ENCODE assay signal across 1 fruit fly cellular context in the genomic region with DNA sequence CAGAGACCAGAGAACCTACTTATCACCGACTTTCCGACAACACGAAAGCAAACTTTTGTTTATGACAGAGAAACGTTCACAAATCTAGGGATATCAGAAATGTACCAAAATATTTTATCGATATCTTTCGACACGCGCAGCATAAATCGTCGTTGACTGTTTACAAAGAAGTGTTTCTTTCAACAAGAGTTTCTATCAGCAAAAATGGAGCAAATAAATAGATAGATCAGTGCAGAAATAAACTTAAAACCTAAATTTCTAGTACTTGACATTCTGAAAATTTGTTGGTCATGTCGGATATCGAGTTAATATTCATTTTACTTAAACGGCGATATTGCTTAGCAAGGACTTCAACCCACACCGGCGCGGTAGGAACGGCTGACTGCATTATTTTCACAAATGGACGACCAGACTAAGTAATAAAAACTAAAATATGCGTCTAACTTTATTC.
A peak's percentile ranks its signal among the peaks of the same experiment; 100 is the strongest.
TF ChIP-seq lines count a peak whose summit lies in the region.

Gene CG2225 (minus strand): TSS at position 51 of the 451 bp plus-strand sequence.

TF ChIP-seq in whole organism, embryonic, 481 proteins besides CTCF, POLR2A, EP300 and RAD21 (continued from another document and continues in another):
- TF ChIP-seq pita (GFP tag; optimal IDR thresholded peaks at IDR 0.05; lab: Kevin White, UChicago) (peak; percentile 43), lilli (GFP tag; optimal IDR thresholded peaks at IDR 0.05; lab: Kevin White, UChicago) (peak; percentile 15), CG6854 (GFP tag; optimal IDR thresholded peaks at IDR 0.05; lab: Kevin White, UChicago) (no peak), MBD-R2 (GFP tag; IDR thresholded peaks at IDR 0.05; lab: Robert Waterston, UW) (peak; percentile 33), her (GFP tag; optimal IDR thresholded peaks at IDR 0.05; lab: Kevin White, UChicago) (no peak), Scr (GFP tag; IDR thresholded peaks at IDR 0.05; lab: Robert Waterston, UW; ENCODE audit: partially characterized antibody) (peak; percentile 74), nom (GFP tag; optimal IDR thresholded peaks at IDR 0.05; lab: Kevin White, UChicago) (no peak), slou (GFP tag; optimal IDR thresholded peaks at IDR 0.05; lab: Kevin White, UChicago) (no peak), CG6765 (GFP tag; optimal IDR thresholded peaks at IDR 0.05; lab: Kevin White, UChicago) (no peak), BEAF-32 (GFP tag; optimal IDR thresholded peaks at IDR 0.05; lab: Kevin White, UChicago) (peak; percentile 82), Side (GFP tag; optimal IDR thresholded peaks at IDR 0.05; lab: Kevin White, UChicago) (no peak), da (GFP tag; optimal IDR thresholded peaks at IDR 0.05; lab: Kevin White, UChicago) (no peak), Max (GFP tag; optimal IDR thresholded peaks at IDR 0.05; lab: Kevin White, UChicago) (peak; percentile 10), Hr39 (optimal IDR thresholded peaks at IDR 0.05; lab: Kevin White, UChicago) (no peak), amos (GFP tag; IDR thresholded peaks at IDR 0.05; lab: Robert Waterston, UW; ENCODE audit: partially characterized antibody) (peak; percentile 73), repo (GFP tag; optimal IDR thresholded peaks at IDR 0.05; lab: Kevin White, UChicago) (no peak), hb (GFP tag; IDR thresholded peaks at IDR 0.05; lab: Robert Waterston, UW; ENCODE audit: partially characterized antibody) (peak; percentile 39; the same call in 1 of the 3 replicates), Vsx1 (GFP tag; optimal IDR thresholded peaks at IDR 0.05; lab: Kevin White, UChicago) (no peak), Deaf1 (tag; optimal IDR thresholded peaks at IDR 0.05; lab: Kevin White, UChicago) (no peak), HLH4C (GFP tag; IDR thresholded peaks at IDR 0.05; lab: Robert Waterston, UW; ENCODE audit: partially characterized antibody) (peak; percentile 57; the same call in 2 of the 3 replicates), scrt (GFP tag; optimal IDR thresholded peaks at IDR 0.05; lab: Kevin White, UChicago) (no peak), ci (GFP tag; IDR thresholded peaks at IDR 0.05; lab: Robert Waterston, UW) (no peak), pb (GFP tag; optimal IDR thresholded peaks at IDR 0.05; lab: Kevin White, UChicago) (no peak), inv (GFP tag; IDR thresholded peaks at IDR 0.05; lab: Robert Waterston, UW; ENCODE audit: partially characterized antibody) (peak; percentile 56; the same call in 1 of the 2 replicates), Taf1 (GFP tag; IDR thresholded peaks at IDR 0.05; lab: Robert Waterston, UW) (no peak), CG3407 (GFP tag; optimal IDR thresholded peaks at IDR 0.05; lab: Kevin White, UChicago) (no peak), CG11398 (GFP tag; optimal IDR thresholded peaks at IDR 0.05; lab: Kevin White, UChicago) (no peak), caup (GFP tag; optimal IDR thresholded peaks at IDR 0.05; lab: Kevin White, UChicago; ENCODE audit: severe bottlenecking) (no peak), CG18619 (GFP tag; optimal IDR thresholded peaks at IDR 0.05; lab: Kevin White, UChicago) (no peak), Med (GFP tag; lab: Kevin White, UChicago) (peak; percentile 5), Sin3A (optimal IDR thresholded peaks at IDR 0.05; lab: Kevin White, UChicago) (peak; percentile 7), Fer2 (tag; optimal IDR thresholded peaks at IDR 0.05; lab: Kevin White, UChicago) (no peak), Atf-2 (GFP tag; optimal IDR thresholded peaks at IDR 0.05; lab: Kevin White, UChicago) (no peak), dm (GFP tag; optimal IDR thresholded peaks at IDR 0.05; lab: Kevin White, UChicago) (peak; percentile 12), phol (tag; optimal IDR thresholded peaks at IDR 0.05; lab: Kevin White, UChicago) (peak; percentile 20), ranshi (GFP tag; IDR thresholded peaks at IDR 0.05; lab: Robert Waterston, UW) (no peak), pzg (GFP tag; optimal IDR thresholded peaks at IDR 0.05; lab: Kevin White, UChicago) (peak; percentile 43), CG2129 (GFP tag; IDR thresholded peaks at IDR 0.05; lab: Robert Waterston, UW; ENCODE audit: partially characterized antibody) (0 out of 2 replicates have a peak, but pooled peaks have one; percentile 13), CG17912 (GFP tag; optimal IDR thresholded peaks at IDR 0.05; lab: Kevin White, UChicago) (no peak), CG2712 (tag; optimal IDR thresholded peaks at IDR 0.05; lab: Kevin White, UChicago) (peak; percentile 17), CG6272 (GFP tag; IDR thresholded peaks at IDR 0.05; lab: Robert Waterston, UW) (no peak), CG8290 (GFP tag; optimal IDR thresholded peaks at IDR 0.05; lab: Kevin White, UChicago) (no peak), CG8290 (tag; optimal IDR thresholded peaks at IDR 0.05; lab: Kevin White, UChicago) (peak in 1 of 2 experiments; percentile 37), CG9609 (GFP tag; optimal IDR thresholded peaks at IDR 0.05; lab: Kevin White, UChicago) (peak; percentile 18), CG1603 (tag; optimal IDR thresholded peaks at IDR 0.05; lab: Kevin White, UChicago) (peak; percentile 21), MTF-1 (GFP tag; optimal IDR thresholded peaks at IDR 0.05; lab: Kevin White, UChicago; ENCODE audit: borderline replicate concordance) (no peak), crp (GFP tag; optimal IDR thresholded peaks at IDR 0.05; lab: Kevin White, UChicago) (peak in 1 of 2 experiments; percentile 43), ATbp (GFP tag; optimal IDR thresholded peaks at IDR 0.05; lab: Kevin White, UChicago) (no peak), shn (GFP tag; optimal IDR thresholded peaks at IDR 0.05; lab: Kevin White, UChicago) (no peak), Sox100B (GFP tag; optimal IDR thresholded peaks at IDR 0.05; lab: Kevin White, UChicago) (no peak), CG12299 (tag; optimal IDR thresholded peaks at IDR 0.05; lab: Kevin White, UChicago) (no peak), cato (GFP tag; optimal IDR thresholded peaks at IDR 0.05; lab: Kevin White, UChicago; ENCODE audit: borderline replicate concordance) (no peak), Dp (GFP tag; optimal IDR thresholded peaks at IDR 0.05; lab: Kevin White, UChicago) (peak; percentile 9), CG2116 (GFP tag; optimal IDR thresholded peaks at IDR 0.05; lab: Kevin White, UChicago) (peak; percentile 90), CHES-1-like (GFP tag; optimal IDR thresholded peaks at IDR 0.05; lab: Kevin White, UChicago) (peak; percentile 3), CG14710 (tag; optimal IDR thresholded peaks at IDR 0.05; lab: Kevin White, UChicago) (peak; percentile 38), Nf-YA (GFP tag; IDR thresholded peaks at IDR 0.05; lab: Robert Waterston, UW) (no peak), nau (GFP tag; optimal IDR thresholded peaks at IDR 0.05; lab: Kevin White, UChicago) (no peak), CG7556 (GFP tag; optimal IDR thresholded peaks at IDR 0.05; lab: Kevin White, UChicago) (no peak), cad (GFP tag; optimal IDR thresholded peaks at IDR 0.05; lab: Kevin White, UChicago) (no peak), Ssrp (tag; optimal IDR thresholded peaks at IDR 0.05; lab: Kevin White, UChicago) (peak; percentile 9), CG17361 (GFP tag; IDR thresholded peaks at IDR 0.05; lab: Robert Waterston, UW) (no peak), CG7357 (GFP tag; IDR thresholded peaks at IDR 0.05; lab: Robert Waterston, UW) (no peak), bbx (GFP tag; IDR thresholded peaks at IDR 0.05; lab: Robert Waterston, UW; ENCODE audit: partially characterized antibody) (no peak; the same call in none of the 2 replicates), pfk (GFP tag; optimal IDR thresholded peaks at IDR 0.05; lab: Kevin White, UChicago) (no peak), CG18599 (GFP tag; optimal IDR thresholded peaks at IDR 0.05; lab: Kevin White, UChicago) (no peak), prd (optimal IDR thresholded peaks at IDR 0.05; lab: Kevin White, UChicago) (no peak), prd (GFP tag; IDR thresholded peaks at IDR 0.05; lab: Robert Waterston, UW) (no peak), zen2 (GFP tag; IDR thresholded peaks at IDR 0.05; lab: Robert Waterston, UW; ENCODE audit: partially characterized antibody) (no peak; the same call in 2 of the 3 replicates), CG3995 (GFP tag; optimal IDR thresholded peaks at IDR 0.05; lab: Kevin White, UChicago) (peak; percentile 70), Meics (GFP tag; optimal IDR thresholded peaks at IDR 0.05; lab: Kevin White, UChicago) (no peak), Hr78 (GFP tag; optimal IDR thresholded peaks at IDR 0.05; lab: Kevin White, UChicago) (no peak), danr (GFP tag; IDR thresholded peaks at IDR 0.05; lab: Robert Waterston, UW) (no peak), grau (tag; optimal IDR thresholded peaks at IDR 0.05; lab: Kevin White, UChicago) (no peak), CG31441 (GFP tag; IDR thresholded peaks at IDR 0.05; lab: Robert Waterston, UW) (no peak), CG8944 (GFP tag; optimal IDR thresholded peaks at IDR 0.05; lab: Kevin White, UChicago) (no peak), Opbp (GFP tag; IDR thresholded peaks at IDR 0.05; lab: Robert Waterston, UW; ENCODE audit: partially characterized antibody) (peak; percentile 70; the same call in 2 of the 3 replicates), chinmo (GFP tag; IDR thresholded peaks at IDR 0.05; lab: Robert Waterston, UW; ENCODE audit: partially characterized antibody) (0 out of 4 replicates have a peak, but pooled peaks have one; percentile 41), btn (GFP tag; optimal IDR thresholded peaks at IDR 0.05; lab: Kevin White, UChicago) (no peak), oc (tag; optimal IDR thresholded peaks at IDR 0.05; lab: Kevin White, UChicago) (no peak), Gug (GFP tag; IDR thresholded peaks at IDR 0.05; lab: Robert Waterston, UW) (no peak), sens (GFP tag; lab: Kevin White, UChicago) (peak; percentile 49), tgo (GFP tag; IDR thresholded peaks at IDR 0.05; lab: Robert Waterston, UW) (no peak), CG14441 (GFP tag; IDR thresholded peaks at IDR 0.05; lab: Robert Waterston, UW) (no peak), CG3847 (GFP tag; IDR thresholded peaks at IDR 0.05; lab: Robert Waterston, UW) (no peak), Hmr (GFP tag; optimal IDR thresholded peaks at IDR 0.05; lab: Kevin White, UChicago) (no peak), CG6254 (GFP tag; optimal IDR thresholded peaks at IDR 0.05; lab: Kevin White, UChicago) (no peak), vvl (GFP tag; IDR thresholded peaks at IDR 0.05; lab: Robert Waterston, UW) (no peak; the same call in 1 of the 2 replicates), nmo (GFP tag; optimal IDR thresholded peaks at IDR 0.05; lab: Kevin White, UChicago) (peak; percentile 1), CG15479 (GFP tag; optimal IDR thresholded peaks at IDR 0.05; lab: Kevin White, UChicago) (no peak), CG12071 (GFP tag; optimal IDR thresholded peaks at IDR 0.05; lab: Kevin White, UChicago) (no peak), tna (GFP tag; IDR thresholded peaks at IDR 0.05; lab: Robert Waterston, UW; ENCODE audit: partially characterized antibody) (peak; percentile 20; the same call in 1 of the 2 replicates), wdn (GFP tag; IDR thresholded peaks at IDR 0.05; lab: Robert Waterston, UW) (no peak), Drgx (GFP tag; IDR thresholded peaks at IDR 0.05; lab: Robert Waterston, UW) (no peak), CG42726 (GFP tag; IDR thresholded peaks at IDR 0.05; lab: Robert Waterston, UW; ENCODE audit: partially characterized antibody) (no peak), CG12155 (GFP tag; optimal IDR thresholded peaks at IDR 0.05; lab: Kevin White, UChicago) (no peak), CG11695 (GFP tag; IDR thresholded peaks at IDR 0.05; lab: Robert Waterston, UW) (no peak), B-H1 (GFP tag; IDR thresholded peaks at IDR 0.05; lab: Robert Waterston, UW) (no peak), CG17186 (GFP tag; optimal IDR thresholded peaks at IDR 0.05; lab: Kevin White, UChicago) (peak; percentile 57), CG9437 (GFP tag; optimal IDR thresholded peaks at IDR 0.05; lab: Kevin White, UChicago) (no peak), CG11504 (tag; optimal IDR thresholded peaks at IDR 0.05; lab: Kevin White, UChicago) (peak; percentile 27), Myb (GFP tag; optimal IDR thresholded peaks at IDR 0.05; lab: Kevin White, UChicago) (peak; percentile 5), CG1832 (GFP tag; optimal IDR thresholded peaks at IDR 0.05; lab: Kevin White, UChicago) (no peak), CG12104 (GFP tag; optimal IDR thresholded peaks at IDR 0.05; lab: Kevin White, UChicago) (no peak), fd102C (GFP tag; optimal IDR thresholded peaks at IDR 0.05; lab: Kevin White, UChicago) (no peak), unpg (GFP tag; optimal IDR thresholded peaks at IDR 0.05; lab: Kevin White, UChicago) (no peak), Ets65A (GFP tag; lab: Kevin White, UChicago) (peak; percentile 25), bowl (GFP tag; IDR thresholded peaks at IDR 0.05; lab: Robert Waterston, UW) (no peak), Ets97D (GFP tag; optimal IDR thresholded peaks at IDR 0.05; lab: Kevin White, UChicago) (peak; percentile 3), CG13296 (GFP tag; optimal IDR thresholded peaks at IDR 0.05; lab: Kevin White, UChicago) (no peak), CG7987 (GFP tag; optimal IDR thresholded peaks at IDR 0.05; lab: Kevin White, UChicago) (no peak), CG17385 (GFP tag; optimal IDR thresholded peaks at IDR 0.05; lab: Kevin White, UChicago) (no peak), lmd (GFP tag; IDR thresholded peaks at IDR 0.05; lab: Robert Waterston, UW) (no peak), CG1529 (GFP tag; optimal IDR thresholded peaks at IDR 0.05; lab: Kevin White, UChicago) (no peak), CG14050 (GFP tag; IDR thresholded peaks at IDR 0.05; lab: Robert Waterston, UW) (no peak), CG13775 (GFP tag; optimal IDR thresholded peaks at IDR 0.05; lab: Kevin White, UChicago) (peak; percentile 32), stwl (tag; optimal IDR thresholded peaks at IDR 0.05; lab: Kevin White, UChicago) (peak; percentile 6), CG30020 (tag; optimal IDR thresholded peaks at IDR 0.05; lab: Kevin White, UChicago) (peak; percentile 48), CG17829 (tag; optimal IDR thresholded peaks at IDR 0.05; lab: Kevin White, UChicago) (no peak), E2f1 (GFP tag; IDR thresholded peaks at IDR 0.05; lab: Robert Waterston, UW) (no peak), lab (GFP tag; optimal IDR thresholded peaks at IDR 0.05; lab: Kevin White, UChicago) (no peak), unc-4 (GFP tag; IDR thresholded peaks at IDR 0.05; lab: Robert Waterston, UW; ENCODE audit: partially characterized antibody) (peak; percentile 60; the same call in 1 of the 2 replicates), nerfin-2 (GFP tag; IDR thresholded peaks at IDR 0.05; lab: Robert Waterston, UW; ENCODE audit: partially characterized antibody) (no peak), sna (GFP tag; IDR thresholded peaks at IDR 0.05; lab: Robert Waterston, UW; ENCODE audit: partially characterized antibody) (peak; percentile 65; the same call in 1 of the 2 replicates), Fer1 (GFP tag; optimal IDR thresholded peaks at IDR 0.05; lab: Kevin White, UChicago) (peak; percentile 0), CG11560 (tag; IDR thresholded peaks at IDR 0.05; lab: Robert Waterston, UW) (no peak)
